Worm (Caenorhabditis elegans) whole organism, mixed stage, embryonic: ENCODE results near the gene B0001.2.

Source experiments
- ceh-43 ChIP-seq: fragments of 200-800 bp; sonication (Bioruptor generic); optimal IDR thresholded peaks from 2 replicates; lab custom pipeline; 2018; ENCODE audit warnings: mild to moderate bottlenecking, missing genetic modification characterization, moderate library complexity, missing compliant biosample characterization
- ceh-83 ChIP-seq: fragments of 200-800 bp; sonication (Bioruptor generic); optimal IDR thresholded peaks from 2 replicates; lab custom pipeline; 2018; ENCODE audit warnings: mild to moderate bottlenecking, missing genetic modification characterization, missing compliant biosample characterization
- drap-1 ChIP-seq: fragments of 200-800 bp; sonication (Bioruptor generic); optimal IDR thresholded peaks from 3 replicates; lab custom pipeline; 2018; ENCODE audit warnings: mild to moderate bottlenecking, missing genetic modification characterization, missing compliant biosample characterization
- elt-3 ChIP-seq: fragments of 150-350 bp; optimal IDR thresholded peaks from 2 replicates; lab custom pipeline; 2014; ENCODE audit warnings: missing biosample characterization, missing genetic modification characterization
- flh-1 ChIP-seq: fragments of 200-800 bp; sonication (Bioruptor generic); optimal IDR thresholded peaks from 2 replicates; lab custom pipeline; 2018; ENCODE audit warnings: mild to moderate bottlenecking, missing genetic modification characterization, moderate library complexity, missing compliant biosample characterization
- lsy-2 ChIP-seq: fragments of 150-350 bp; optimal IDR thresholded peaks from 2 replicates; lab custom pipeline; 2014; ENCODE audit warnings: missing biosample characterization, missing genetic modification characterization
- nhr-237 ChIP-seq: fragments of 150-350 bp; optimal IDR thresholded peaks from 2 replicates; lab custom pipeline; 2014; ENCODE audit warnings: missing biosample characterization, missing genetic modification characterization
- pha-4 ChIP-seq: fragments of 150-350 bp; optimal IDR thresholded peaks from 2 replicates; lab custom pipeline; 2018; ENCODE audit warnings: missing biosample characterization, missing genetic modification reagents, missing genetic modification characterization
- sem-2 ChIP-seq: fragments of 200-800 bp; sonication (Bioruptor generic); optimal IDR thresholded peaks from 2 replicates; lab custom pipeline; 2018; ENCODE audit warnings: mild to moderate bottlenecking, missing genetic modification characterization, missing compliant biosample characterization
- snpc-4 ChIP-seq: fragments of 150-350 bp; optimal IDR thresholded peaks from 2 replicates; lab custom pipeline; 2014; ENCODE audit warnings: missing biosample characterization, missing genetic modification characterization
- sptf-1 ChIP-seq: sonication (generic microtip); optimal IDR thresholded peaks from 2 replicates; lab custom pipeline; 2017; ENCODE audit warnings: mild to moderate bottlenecking, missing genetic modification characterization, moderate library complexity, missing compliant biosample characterization
- unc-62 ChIP-seq: fragments of 150-350 bp; optimal IDR thresholded peaks from 2 replicates; lab custom pipeline; 2014; ENCODE audit warnings: missing biosample characterization, missing genetic modification reagents, missing genetic modification characterization
- ztf-11 ChIP-seq: fragments of 150-350 bp; optimal IDR thresholded peaks from 2 replicates; lab custom pipeline; 2014; ENCODE audit warnings: missing biosample characterization, missing genetic modification characterization

DNA sequence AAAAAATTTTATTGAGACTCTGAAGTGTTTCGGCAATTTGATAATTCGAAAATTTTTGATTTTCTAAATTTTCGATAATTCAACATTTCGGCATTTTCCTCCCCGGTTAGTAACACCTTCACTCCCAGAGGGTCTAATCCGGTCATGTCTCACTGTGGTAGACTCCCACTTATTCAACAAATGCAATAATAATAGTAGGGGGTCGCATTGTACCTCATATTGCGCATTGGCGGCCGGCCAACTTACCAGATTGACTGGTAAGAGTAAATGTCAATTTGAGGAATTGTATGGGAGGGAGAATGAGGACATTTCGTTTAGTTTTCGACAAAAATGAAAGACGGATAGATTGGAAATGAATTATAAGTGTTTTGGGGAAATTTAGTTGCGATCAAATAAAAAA lies 17.0 kb downstream of the B0001.2 start:
- TF ChIP-seq lsy-2 (tag; lab: Kevin White, UChicago) (no peak), snpc-4 (tag; lab: Kevin White, UChicago) (no peak), unc-62 (GFP tag; lab: Kevin White, UChicago) (no peak), drap-1 (no peak), nhr-237 (tag; lab: Kevin White, UChicago) (no peak), ceh-83 (no peak), flh-1 (GFP tag; lab: Kevin White, UChicago) (no peak), elt-3 (tag; lab: Kevin White, UChicago) (no peak), pha-4 (tag; lab: Kevin White, UChicago) (no peak), ceh-43 (GFP tag; lab: Kevin White, UChicago) (no peak), sptf-1 (tag; lab: Kevin White, UChicago) (no peak), ztf-11 (no peak), sem-2 (no peak)
